Worm (Caenorhabditis elegans) whole organism, L3 larva: ENCODE measurements around the gene Y43D4A.1.

Experiments
- ceh-28 ChIP-seq: fragments of 150-350 bp; optimal IDR thresholded peaks from 2 replicates; lab custom pipeline; 2014; ENCODE audit warnings: missing biosample characterization, missing genetic modification reagents, missing genetic modification characterization
- elt-2 ChIP-seq: sonication (generic microtip); optimal IDR thresholded peaks from 2 replicates; lab custom pipeline; 2016; ENCODE audit warnings: missing genetic modification reagents, mild to moderate bottlenecking, missing genetic modification characterization, missing compliant biosample characterization
- elt-3 ChIP-seq, 3 experiments: fragments of 150-350 bp in 1 of 3; sonication (generic microtip) in 2 of 3; optimal IDR thresholded peaks; 2 replicates in 2 of 3; 4 replicates in 1 of 3; lab custom pipeline; 2014 to 2017; ENCODE audit warnings: missing biosample characterization in 3 of 3, missing genetic modification characterization in 3 of 3

ce11 chrIV:16751087-16751486 is 7.5 kb downstream of the Y43D4A.1 start:
- TF ChIP-seq elt-2 (no peak), elt-3 (tag; optimal IDR thresholded peaks at IDR 0.05; lab: Kevin White, UChicago) (no peak), ceh-28 (no peak)
